Worm (Caenorhabditis elegans) whole organism, midembryonic: ENCODE data around the gene Y45F10D.6.

Experiments used
- cog-1 ChIP-seq: sonication (generic microtip); optimal IDR thresholded peaks from 2 replicates; lab custom pipeline; 2016; ENCODE audit warnings: missing genetic modification characterization, missing compliant biosample characterization
- flt-1 ChIP-seq: fragments of 200-800 bp; sonication (Bioruptor generic); IDR thresholded peaks from 2 replicates; pipeline ENCODE4 v1.3.6; 2022; ENCODE audit warnings: missing genetic modification characterization, missing compliant biosample characterization
- med-1 ChIP-seq: sonication (generic microtip); optimal IDR thresholded peaks from 2 replicates; lab custom pipeline; 2017; ENCODE audit warnings: missing genetic modification characterization, mild to moderate bottlenecking, missing compliant biosample characterization, antibody characterized with exemption, missing genetic modification reagents; ENCODE audit not compliant: insufficient read depth
- ref-1 ChIP-seq: fragments of 200-800 bp; sonication (Bioruptor generic); conservative IDR thresholded peaks from 2 replicates; pipeline ENCODE4 v1.3.6; 2022; ENCODE audit warnings: missing genetic modification reagents, missing genetic modification characterization, missing compliant biosample characterization
- tab-1 ChIP-seq: fragments of 200-800 bp; sonication (Bioruptor generic); IDR thresholded peaks from 2 replicates; pipeline ENCODE4 v1.3.6; 2022; ENCODE audit warnings: missing genetic modification characterization, missing compliant biosample characterization
- ztf-23 ChIP-seq: fragments of 200-800 bp; sonication (Bioruptor generic); IDR thresholded peaks from 2 replicates; pipeline ENCODE4 v1.3.6; 2022; ENCODE audit warnings: missing genetic modification reagents, missing genetic modification characterization, missing compliant biosample characterization
- ztf-29 ChIP-seq: fragments of 200-800 bp; sonication (Bioruptor generic); IDR thresholded peaks from 2 replicates; pipeline ENCODE4 v1.3.6; 2022; ENCODE audit warnings: missing genetic modification reagents, missing genetic modification characterization, missing compliant biosample characterization

DNA sequence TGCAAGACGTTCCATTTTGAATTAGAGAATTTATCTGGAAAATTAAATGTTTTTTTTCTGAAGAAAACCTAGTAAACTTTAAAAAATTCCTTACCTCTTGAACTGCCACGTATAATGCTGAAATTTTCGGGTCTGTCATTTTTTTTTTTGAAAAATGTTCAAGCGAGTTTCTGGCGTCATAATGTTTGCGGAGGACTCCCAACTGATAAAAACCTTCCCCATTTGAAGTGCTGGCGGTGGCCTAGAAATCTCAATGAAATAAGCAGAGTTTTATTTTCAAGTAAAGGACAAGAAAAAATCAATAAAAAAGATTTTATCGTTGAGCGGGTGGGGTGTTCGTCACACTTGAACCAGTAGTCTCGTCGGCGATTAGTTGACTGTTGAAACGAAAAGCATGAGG is 11.0 kb downstream of the Y45F10D.6 start, which contains the start of gene icap-1:
- TF ChIP-seq cog-1 (no peak), med-1 (GFP tag; lab: Kevin White, UChicago) (no peak), flt-1 (GFP tag; lab: Robert Waterston, UW) (no peak), ztf-23 (no peak), ztf-29 (GFP tag; lab: Robert Waterston, UW) (no peak), ref-1 (GFP tag; lab: Robert Waterston, UW) (no peak), tab-1 (GFP tag; lab: Robert Waterston, UW) (no peak)
